Fruit fly (Drosophila melanogaster) whole organism, embryonic: Measurements from ENCODE around the gene Fkbp59.

Experiments
- Awh ChIP-seq: fragments of 200-800 bp; sonication (Bioruptor generic); IDR thresholded peaks from 2 replicates; pipeline ENCODE4, ENCODE4 v1.3.6; 2022; ENCODE audit warnings: missing biosample characterization, missing genetic modification characterization
- BtbVII ChIP-seq: fragments of 200-800 bp; sonication (Bioruptor generic); optimal IDR thresholded peaks from 3 replicates; lab custom pipeline; 2017; ENCODE audit warnings: missing biosample characterization, mild to moderate bottlenecking, missing genetic modification characterization
- CG13123 ChIP-seq: fragments of 200-800 bp; sonication (Bioruptor generic); optimal IDR thresholded peaks from 2 replicates; lab custom pipeline; 2016; ENCODE audit warnings: missing biosample characterization, missing genetic modification characterization
- CG15073 ChIP-seq: fragments of 200-800 bp; sonication (Bioruptor generic); optimal IDR thresholded peaks from 2 replicates; lab custom pipeline; 2016; ENCODE audit warnings: missing biosample characterization, missing genetic modification characterization
- CG16815 ChIP-seq: fragments of 200-800 bp; sonication (Bioruptor generic); optimal IDR thresholded peaks from 3 replicates; lab custom pipeline; 2017; ENCODE audit warnings: missing biosample characterization, mild to moderate bottlenecking, missing genetic modification characterization
- CG18262 ChIP-seq: fragments of 200-800 bp; optimal IDR thresholded peaks from 3 replicates; lab custom pipeline; 2019; ENCODE audit warnings: missing biosample characterization, mild to moderate bottlenecking, missing genetic modification characterization, moderate library complexity
- CG1832 ChIP-seq: fragments of 200-800 bp; sonication (Bioruptor generic); optimal IDR thresholded peaks from 2 replicates; lab custom pipeline; 2017; ENCODE audit warnings: missing biosample characterization, mild to moderate bottlenecking, missing genetic modification characterization, inconsistent platforms
- CG18476 ChIP-seq: fragments of 200-800 bp; sonication (Bioruptor generic); optimal IDR thresholded peaks from 2 replicates; lab custom pipeline; 2016; ENCODE audit warnings: missing biosample characterization, mild to moderate bottlenecking, missing genetic modification characterization
- CG31365 ChIP-seq: fragments of 200-800 bp; sonication (Bioruptor generic); optimal IDR thresholded peaks from 2 replicates; lab custom pipeline; 2018; ENCODE audit warnings: missing biosample characterization, mild to moderate bottlenecking, missing genetic modification characterization
- CG32772 ChIP-seq: fragments of 200-800 bp; sonication (Bioruptor generic); IDR thresholded peaks from 2 replicates; pipeline ENCODE4 v1.3.6; 2022; ENCODE audit warnings: missing biosample characterization, missing genetic modification characterization
- CG3726 ChIP-seq: fragments of 200-800 bp; sonication (Bioruptor generic); IDR thresholded peaks from 3 replicates; pipeline ENCODE4, ENCODE4 v1.3.6; 2022; ENCODE audit warnings: missing biosample characterization, missing genetic modification characterization
- CG3838 ChIP-seq: fragments of 200-800 bp; sonication (Bioruptor generic); optimal IDR thresholded peaks from 3 replicates; lab custom pipeline; 2016; ENCODE audit warnings: missing biosample characterization, missing genetic modification characterization
- CG3847 ChIP-seq: fragments of 200-800 bp; sonication (Bioruptor generic); IDR thresholded peaks from 2 replicates; pipeline ENCODE4 v1.3.6; 2022; ENCODE audit warnings: missing biosample characterization, missing genetic modification characterization
- CG5245 ChIP-seq: fragments of 200-800 bp; sonication (Bioruptor generic); optimal IDR thresholded peaks from 3 replicates; lab custom pipeline; 2016; ENCODE audit warnings: missing biosample characterization, missing genetic modification characterization
- CG6175 ChIP-seq: fragments of 200-800 bp; sonication (Bioruptor generic); IDR thresholded peaks from 3 replicates; pipeline ENCODE4 v1.3.6; 2022; ENCODE audit warnings: missing biosample characterization, missing genetic modification characterization
- CG8281 ChIP-seq: fragments of 200-800 bp; sonication (Bioruptor generic); optimal IDR thresholded peaks from 2 replicates; lab custom pipeline; 2018; ENCODE audit warnings: missing biosample characterization, mild to moderate bottlenecking, missing genetic modification characterization, moderate library complexity
- CG8388 ChIP-seq: fragments of 200-800 bp; sonication (Bioruptor generic); optimal IDR thresholded peaks from 2 replicates; lab custom pipeline; 2019; ENCODE audit warnings: missing biosample characterization, mild to moderate bottlenecking, missing genetic modification characterization, moderate library complexity
- Dad ChIP-seq: fragments of 200-800 bp; sonication (Bioruptor generic); optimal IDR thresholded peaks from 3 replicates; lab custom pipeline; 2016; ENCODE audit warnings: missing biosample characterization, missing genetic modification characterization
- Elba2 ChIP-seq: fragments of 200-800 bp; sonication (Bioruptor generic); optimal IDR thresholded peaks from 3 replicates; lab custom pipeline; 2016; ENCODE audit warnings: missing biosample characterization, missing genetic modification characterization
- Fer2 ChIP-seq: fragments of 200-800 bp; sonication (Bioruptor generic); optimal IDR thresholded peaks from 2 replicates; lab custom pipeline; 2018; ENCODE audit warnings: missing biosample characterization, mild to moderate bottlenecking, missing genetic modification characterization, moderate library complexity
- Hr51 ChIP-seq, 2 experiments: fragments of 200-800 bp; sonication (Bioruptor generic); optimal IDR thresholded peaks; 2 replicates in 1 of 2; 3 replicates in 1 of 2; lab custom pipeline; 2016 to 2018; ENCODE audit warnings: missing biosample characterization in 2 of 2, missing genetic modification characterization in 2 of 2, mild to moderate bottlenecking in 1 of 2, moderate library complexity in 1 of 2
- Lhr ChIP-seq: fragments of 200-800 bp; sonication (Bioruptor generic); optimal IDR thresholded peaks from 3 replicates; lab custom pipeline; 2017; ENCODE audit warnings: mild to moderate bottlenecking, missing biosample characterization, missing genetic modification reagents, missing genetic modification characterization
- Nf-YC ChIP-seq: fragments of 200-800 bp; optimal IDR thresholded peaks from 3 replicates; lab custom pipeline; 2019; ENCODE audit warnings: missing biosample characterization, mild to moderate bottlenecking, missing genetic modification characterization, moderate library complexity
- Opbp ChIP-seq: fragments of 200-800 bp; sonication (Bioruptor generic); IDR thresholded peaks from 3 replicates; pipeline ENCODE4 v1.3.6; 2022; ENCODE audit warnings: missing biosample characterization, missing genetic modification characterization; ENCODE audit not compliant: partially characterized antibody
- ap ChIP-seq: fragments of 200-800 bp; sonication (Bioruptor generic); IDR thresholded peaks from 2 replicates; pipeline ENCODE4 v1.3.6; 2022; ENCODE audit warnings: missing biosample characterization, missing genetic modification characterization
- ato ChIP-seq: fragments of 200-800 bp; sonication (Bioruptor generic); IDR thresholded peaks from 2 replicates; pipeline ENCODE4 v1.3.6; 2022; ENCODE audit warnings: missing biosample characterization, missing genetic modification characterization; ENCODE audit not compliant: partially characterized antibody
- bbx ChIP-seq: fragments of 200-800 bp; sonication (Bioruptor generic); IDR thresholded peaks from 2 replicates; pipeline ENCODE4 v1.3.6; 2022; ENCODE audit warnings: missing biosample characterization, missing genetic modification characterization; ENCODE audit not compliant: partially characterized antibody
- bcd ChIP-seq: fragments of 200-800 bp; sonication (Bioruptor generic); optimal IDR thresholded peaks from 2 replicates; lab custom pipeline; 2017; ENCODE audit warnings: missing biosample characterization, mild to moderate bottlenecking, missing genetic modification characterization
- caup ChIP-seq: fragments of 200-800 bp; sonication (Bioruptor generic); optimal IDR thresholded peaks from 3 replicates; lab custom pipeline; 2017; ENCODE audit warnings: missing biosample characterization, mild to moderate bottlenecking, missing genetic modification characterization, moderate library complexity; ENCODE audit not compliant: severe bottlenecking
- gcm ChIP-seq: fragments of 200-800 bp; sonication (Bioruptor generic); optimal IDR thresholded peaks from 2 replicates; lab custom pipeline; 2019; ENCODE audit warnings: missing biosample characterization, mild to moderate bottlenecking, missing genetic modification characterization, moderate library complexity
- gro ChIP-seq: fragments of 200-800 bp; sonication (Bioruptor generic); optimal IDR thresholded peaks from 2 replicates; lab custom pipeline; 2016; ENCODE audit warnings: missing biosample characterization, missing genetic modification characterization
- hbn ChIP-seq: fragments of 200-800 bp; sonication (Bioruptor generic); IDR thresholded peaks from 2 replicates; pipeline ENCODE4 v1.3.6; 2022; ENCODE audit warnings: missing biosample characterization, missing genetic modification characterization; ENCODE audit not compliant: partially characterized antibody
- jigr1 ChIP-seq: fragments of 200-800 bp; sonication (Bioruptor generic); IDR thresholded peaks from 3 replicates; pipeline ENCODE4 v1.3.6; 2022; ENCODE audit warnings: missing biosample characterization, missing genetic modification characterization
- kay ChIP-seq: fragments of 200-800 bp; sonication (Bioruptor generic); optimal IDR thresholded peaks from 2 replicates; lab custom pipeline; 2016; ENCODE audit warnings: missing biosample characterization, missing genetic modification characterization
- mld ChIP-seq: fragments of 200-800 bp; sonication (Bioruptor generic); IDR thresholded peaks from 3 replicates; pipeline ENCODE4 v1.3.6; 2022; ENCODE audit warnings: missing biosample characterization, missing genetic modification characterization; ENCODE audit not compliant: partially characterized antibody
- nom ChIP-seq: fragments of 200-800 bp; sonication (Bioruptor generic); optimal IDR thresholded peaks from 2 replicates; lab custom pipeline; 2017; ENCODE audit warnings: missing biosample characterization, missing genetic modification characterization, mild to moderate bottlenecking, moderate library complexity, missing genetic modification reagents
- pita ChIP-seq: fragments of 200-800 bp; sonication (Bioruptor generic); optimal IDR thresholded peaks from 2 replicates; lab custom pipeline; 2017; ENCODE audit warnings: missing biosample characterization, mild to moderate bottlenecking, missing genetic modification characterization
- repo ChIP-seq: fragments of 200-800 bp; sonication (Bioruptor generic); optimal IDR thresholded peaks from 2 replicates; lab custom pipeline; 2016; ENCODE audit warnings: missing biosample characterization, missing genetic modification characterization
- sr ChIP-seq: fragments of 200-800 bp; sonication (Bioruptor generic); IDR thresholded peaks from 3 replicates; pipeline ENCODE4 v1.3.6; 2022; ENCODE audit warnings: missing biosample characterization, missing genetic modification characterization
- vvl ChIP-seq: fragments of 200-800 bp; sonication (Bioruptor generic); IDR thresholded peaks from 2 replicates; pipeline ENCODE4 v1.3.6; 2022; ENCODE audit warnings: missing biosample characterization, missing genetic modification characterization
- zen2 ChIP-seq: fragments of 200-800 bp; sonication (Bioruptor generic); IDR thresholded peaks from 3 replicates; pipeline ENCODE4 v1.3.6; 2022; ENCODE audit warnings: missing biosample characterization, missing genetic modification characterization; ENCODE audit not compliant: partially characterized antibody
- zfh1 ChIP-seq: fragments of 200-800 bp; sonication (Bioruptor generic); IDR thresholded peaks from 3 replicates; pipeline ENCODE4 v1.3.6; 2022; ENCODE audit warnings: missing biosample characterization, missing genetic modification characterization

Gene Fkbp59

dm6 chr2L:9907320-9908256 lies 19.8 kb downstream of the Fkbp59 start (continued):
- TF ChIP-seq hbn (GFP tag; lab: Robert Waterston, UW): no peak
- TF ChIP-seq Dad (GFP tag; lab: Kevin White, UChicago): no peak
- TF ChIP-seq CG15073: no peak
- no peak for TF ChIP-seq bcd (GFP tag; lab: Kevin White, UChicago)
- TF ChIP-seq bbx (GFP tag; lab: Robert Waterston, UW): no peak
- no peak for TF ChIP-seq CG31365 (tag; lab: Kevin White, UChicago)
- no peak for TF ChIP-seq mld (GFP tag; lab: Robert Waterston, UW)
- TF ChIP-seq Lhr (GFP tag; lab: Kevin White, UChicago): no peak
- TF ChIP-seq ato (GFP tag; lab: Robert Waterston, UW): no peak
- no peak for TF ChIP-seq gro (GFP tag; lab: Kevin White, UChicago)
- TF ChIP-seq CG1832 (GFP tag; lab: Kevin White, UChicago): peak; percentile 46
- peak; percentile 7; the same call in 1 of the 2 replicates for TF ChIP-seq vvl (GFP tag; lab: Robert Waterston, UW)
- no peak for TF ChIP-seq CG8388 (GFP tag; lab: Kevin White, UChicago)
- TF ChIP-seq CG18262 (tag; lab: Kevin White, UChicago): no peak
- no peak for TF ChIP-seq repo (GFP tag; lab: Kevin White, UChicago)
- TF ChIP-seq CG6175 (GFP tag; lab: Robert Waterston, UW): no peak
- no peak for TF ChIP-seq jigr1 (GFP tag; lab: Robert Waterston, UW)
- peak; percentile 56 for TF ChIP-seq nom (GFP tag; lab: Kevin White, UChicago)
- TF ChIP-seq Nf-YC (tag; lab: Kevin White, UChicago): peak; percentile 48
- no peak for TF ChIP-seq zfh1 (GFP tag; lab: Robert Waterston, UW)
- no peak for TF ChIP-seq CG3838 (GFP tag; lab: Kevin White, UChicago)
- TF ChIP-seq BtbVII (GFP tag; lab: Kevin White, UChicago): no peak
- TF ChIP-seq caup (GFP tag; lab: Kevin White, UChicago): peak; percentile 11
- TF ChIP-seq kay: peak; percentile 8
- TF ChIP-seq Opbp: no peak
- no peak for TF ChIP-seq CG13123
- TF ChIP-seq Fer2 (tag; lab: Kevin White, UChicago): no peak
- 0 out of 3 replicates have a peak, but pooled peaks have one; percentile 12 for TF ChIP-seq CG3726 (GFP tag; lab: Robert Waterston, UW)
- no peak for TF ChIP-seq ap (GFP tag; lab: Robert Waterston, UW)
- no peak for TF ChIP-seq CG16815 (GFP tag; lab: Kevin White, UChicago)
- peak; percentile 20; the same call in 1 of the 2 replicates for TF ChIP-seq CG3847
- TF ChIP-seq CG8281 (tag; lab: Kevin White, UChicago): no peak
- no peak for TF ChIP-seq pita (GFP tag; lab: Kevin White, UChicago)
- no peak for TF ChIP-seq Elba2 (GFP tag; lab: Kevin White, UChicago)
- no peak for TF ChIP-seq Awh (GFP tag; lab: Robert Waterston, UW)
- TF ChIP-seq sr: no peak
- no peak for TF ChIP-seq CG32772 (GFP tag; lab: Robert Waterston, UW)
- peak; percentile 9 for TF ChIP-seq gcm (GFP tag; lab: Kevin White, UChicago)
- 0 out of 3 replicates have a peak, but pooled peaks have one; percentile 32 for TF ChIP-seq zen2
- no peak for TF ChIP-seq CG18476
- no peak for TF ChIP-seq Hr51 (GFP tag; optimal IDR thresholded peaks at IDR 0.05; lab: Kevin White, UChicago)
- no peak for TF ChIP-seq CG5245 (GFP tag; lab: Kevin White, UChicago)
